Worm (Caenorhabditis elegans) whole organism, late embryonic: Measurements from ENCODE around the gene ave-1.

Experiments used
- F13H6.1 ChIP-seq: sonication (generic microtip); optimal IDR thresholded peaks from 2 replicates; lab custom pipeline; 2016; ENCODE audit warnings: missing genetic modification characterization, missing compliant biosample characterization
- K02D7.2 ChIP-seq: sonication (generic microtip); optimal IDR thresholded peaks from 2 replicates; lab custom pipeline; 2017; ENCODE audit warnings: mild to moderate bottlenecking, missing genetic modification characterization, missing compliant biosample characterization
- K09A11.1 ChIP-seq: sonication (generic microtip); optimal IDR thresholded peaks from 2 replicates; lab custom pipeline; 2017; ENCODE audit warnings: antibody characterized with exemption, mild to moderate bottlenecking, missing genetic modification characterization, missing compliant biosample characterization; ENCODE audit not compliant: insufficient read depth
- Y22D7AL.16 ChIP-seq: sonication (generic microtip); optimal IDR thresholded peaks from 2 replicates; lab custom pipeline; 2016; ENCODE audit warnings: missing genetic modification characterization, missing compliant biosample characterization
- ahr-1 ChIP-seq: sonication (generic microtip); optimal IDR thresholded peaks from 2 replicates; lab custom pipeline; 2016; ENCODE audit warnings: missing genetic modification characterization, missing compliant biosample characterization
- ceh-18 ChIP-seq: sonication (generic microtip); optimal IDR thresholded peaks from 2 replicates; lab custom pipeline; 2016; ENCODE audit warnings: missing genetic modification characterization, missing compliant biosample characterization
- ceh-19 ChIP-seq: fragments of 200-800 bp; sonication (Bioruptor generic); optimal IDR thresholded peaks from 2 replicates; lab custom pipeline; 2018; ENCODE audit warnings: mild to moderate bottlenecking, missing genetic modification characterization, missing compliant biosample characterization
- ceh-22 ChIP-seq: sonication (generic microtip); optimal IDR thresholded peaks from 2 replicates; lab custom pipeline; 2017; ENCODE audit warnings: missing biosample characterization, missing genetic modification characterization
- ceh-24 ChIP-seq: sonication (generic microtip); optimal IDR thresholded peaks from 2 replicates; lab custom pipeline; 2016; ENCODE audit warnings: mild to moderate bottlenecking, missing genetic modification characterization, missing compliant biosample characterization
- ceh-31 ChIP-seq: sonication (generic microtip); optimal IDR thresholded peaks from 2 replicates; lab custom pipeline; 2016; ENCODE audit warnings: missing genetic modification characterization, missing compliant biosample characterization
- ceh-34 ChIP-seq: sonication (generic microtip); optimal IDR thresholded peaks from 2 replicates; lab custom pipeline; 2016; ENCODE audit warnings: mild to moderate bottlenecking, missing genetic modification characterization, missing compliant biosample characterization
- ceh-48 ChIP-seq: sonication (generic microtip); optimal IDR thresholded peaks from 2 replicates; lab custom pipeline; 2016; ENCODE audit warnings: missing genetic modification characterization, inconsistent platforms, missing compliant biosample characterization
- che-1 ChIP-seq: sonication (generic microtip); optimal IDR thresholded peaks from 2 replicates; lab custom pipeline; 2016; ENCODE audit warnings: mild to moderate bottlenecking, missing genetic modification characterization, missing compliant biosample characterization
- dmd-4 ChIP-seq: sonication (generic microtip); optimal IDR thresholded peaks from 2 replicates; lab custom pipeline; 2016; ENCODE audit warnings: borderline replicate concordance, missing genetic modification characterization, missing compliant biosample characterization
- dve-1 ChIP-seq: sonication (generic microtip); optimal IDR thresholded peaks from 2 replicates; lab custom pipeline; 2017; ENCODE audit warnings: antibody characterized with exemption, mild to moderate bottlenecking, missing genetic modification characterization, missing compliant biosample characterization
- elt-2 ChIP-seq: sonication (generic microtip); optimal IDR thresholded peaks from 2 replicates; lab custom pipeline; 2016; ENCODE audit warnings: missing genetic modification reagents, missing genetic modification characterization, missing compliant biosample characterization
- elt-4 ChIP-seq: sonication (generic microtip); optimal IDR thresholded peaks from 2 replicates; lab custom pipeline; 2016; ENCODE audit warnings: missing genetic modification characterization, missing compliant biosample characterization
- ets-4 ChIP-seq: sonication (generic microtip); optimal IDR thresholded peaks from 2 replicates; lab custom pipeline; 2016; ENCODE audit warnings: missing genetic modification characterization, missing compliant biosample characterization
- fax-1 ChIP-seq: sonication (generic microtip); optimal IDR thresholded peaks from 2 replicates; lab custom pipeline; 2016; ENCODE audit warnings: missing genotype, missing genetic modification characterization, missing compliant biosample characterization
- fkh-10 ChIP-seq: fragments of 150-350 bp; optimal IDR thresholded peaks from 2 replicates; lab custom pipeline; 2014; ENCODE audit warnings: missing biosample characterization, missing genetic modification reagents, missing genetic modification characterization
- hlh-13 ChIP-seq: fragments of 200-800 bp; sonication (Bioruptor generic); optimal IDR thresholded peaks from 2 replicates; lab custom pipeline; 2018; ENCODE audit warnings: mild to moderate bottlenecking, missing genetic modification characterization, missing compliant biosample characterization
- hlh-15 ChIP-seq: sonication (generic microtip); optimal IDR thresholded peaks from 2 replicates; lab custom pipeline; 2016; ENCODE audit warnings: missing genetic modification characterization, missing compliant biosample characterization
- hlh-30 ChIP-seq: sonication (generic microtip); optimal IDR thresholded peaks from 2 replicates; lab custom pipeline; 2017; ENCODE audit warnings: antibody characterized with exemption, missing genetic modification characterization, missing compliant biosample characterization; ENCODE audit not compliant: insufficient read depth
- hlh-6 ChIP-seq: sonication (generic microtip); optimal IDR thresholded peaks from 2 replicates; lab custom pipeline; 2016; ENCODE audit warnings: missing genotype, missing genetic modification characterization, missing compliant biosample characterization
- hlh-8 ChIP-seq: sonication (generic microtip); optimal IDR thresholded peaks from 2 replicates; lab custom pipeline; 2016; ENCODE audit warnings: missing genotype, missing genetic modification characterization, missing compliant biosample characterization
- lim-6 ChIP-seq: sonication (generic microtip); optimal IDR thresholded peaks from 2 replicates; lab custom pipeline; 2016; ENCODE audit warnings: missing genetic modification characterization, missing compliant biosample characterization
- nfya-1 ChIP-seq: sonication (generic microtip); optimal IDR thresholded peaks from 2 replicates; lab custom pipeline; 2017; ENCODE audit warnings: missing genetic modification characterization, mild to moderate bottlenecking, missing compliant biosample characterization, antibody characterized with exemption, moderate library complexity
- npax-4 ChIP-seq: sonication (generic microtip); optimal IDR thresholded peaks from 2 replicates; lab custom pipeline; 2016; ENCODE audit warnings: missing genetic modification characterization, missing compliant biosample characterization
- odd-2 ChIP-seq: sonication (generic microtip); optimal IDR thresholded peaks from 2 replicates; lab custom pipeline; 2017; ENCODE audit warnings: antibody characterized with exemption, mild to moderate bottlenecking, missing genetic modification characterization, missing compliant biosample characterization
- pha-2 ChIP-seq: sonication (generic microtip); optimal IDR thresholded peaks from 2 replicates; lab custom pipeline; 2017; ENCODE audit warnings: mild to moderate bottlenecking, missing genetic modification characterization, missing compliant biosample characterization
- pqm-1 ChIP-seq: sonication (generic microtip); optimal IDR thresholded peaks from 2 replicates; lab custom pipeline; 2016; ENCODE audit warnings: missing genetic modification characterization, missing compliant biosample characterization
- sox-2 ChIP-seq: fragments of 200-800 bp; sonication (Bioruptor generic); IDR thresholded peaks from 2 replicates; pipeline ENCODE4 v1.3.6; 2022; ENCODE audit warnings: missing genetic modification reagents, missing genetic modification characterization, missing compliant biosample characterization
- sox-4 ChIP-seq: sonication (generic microtip); optimal IDR thresholded peaks from 2 replicates; lab custom pipeline; 2017; ENCODE audit warnings: mild to moderate bottlenecking, missing genetic modification characterization, inconsistent platforms, missing compliant biosample characterization
- syd-9 ChIP-seq: sonication (generic microtip); optimal IDR thresholded peaks from 2 replicates; lab custom pipeline; 2016; ENCODE audit warnings: mild to moderate bottlenecking, missing genetic modification characterization, moderate library complexity, missing compliant biosample characterization
- tbx-2 ChIP-seq: sonication (generic microtip); optimal IDR thresholded peaks from 2 replicates; lab custom pipeline; 2016; ENCODE audit warnings: missing genetic modification characterization, missing compliant biosample characterization
- unc-3 ChIP-seq, 2 experiments: fragments of 200-800 bp in 1 of 2; sonication (Bioruptor generic) in 1 of 2; sonication (generic microtip) in 1 of 2; conservative IDR thresholded peaks in 1 of 2; optimal IDR thresholded peaks in 1 of 2; 2 replicates each; pipeline versions ENCODE4 v1.3.6 to Lab custom; 2016 to 2022; ENCODE audit warnings: missing compliant biosample characterization in 2 of 2, missing genetic modification characterization in 2 of 2, missing genetic modification reagents in 1 of 2
- unc-55 ChIP-seq: sonication (generic microtip); optimal IDR thresholded peaks from 2 replicates; lab custom pipeline; 2017; ENCODE audit warnings: missing biosample characterization, missing genetic modification reagents, missing genetic modification characterization

The ave-1 gene

ce11 chrIII:1517893-1518292 is 22.1 kb upstream of the ave-1 start, which contains the start of gene tmem-120:
Gene tmem-120 (minus strand): TSS chrIII:1517993.
- TF ChIP-seq fkh-10 (no peak), ceh-19 (GFP tag; lab: Kevin White, UChicago) (no peak), npax-4 (no peak), unc-55 (GFP tag; lab: Kevin White, UChicago) (no peak), nfya-1 (tag; lab: Kevin White, UChicago) (no peak), hlh-8 (no peak), syd-9 (no peak), elt-2 (tag; lab: Kevin White, UChicago) (no peak), hlh-30 (tag; lab: Kevin White, UChicago) (no peak), unc-3 (GFP tag; conservative IDR thresholded peaks at IDR 0.05; lab: Robert Waterston, UW) (no peak), unc-3 (tag; optimal IDR thresholded peaks at IDR 0.05; lab: Kevin White, UChicago) (no peak), K09A11.1 (tag; lab: Kevin White, UChicago) (no peak), pqm-1 (no peak), odd-2 (tag; lab: Kevin White, UChicago) (no peak), hlh-6 (tag; lab: Kevin White, UChicago) (no peak), ceh-22 (tag; lab: Kevin White, UChicago) (no peak), ceh-31 (tag; lab: Kevin White, UChicago) (no peak)

ce11 chrIII:1508764-1509281 is 13.0 kb upstream of the ave-1 start:
- TF ChIP-seq ceh-31 (tag; lab: Kevin White, UChicago) (no peak), Y22D7AL.16 (tag; lab: Kevin White, UChicago) (no peak), hlh-15 (tag; lab: Kevin White, UChicago) (no peak), F13H6.1 (no peak), dve-1 (tag; lab: Kevin White, UChicago) (no peak), sox-4 (no peak), pha-2 (no peak), unc-55 (GFP tag; lab: Kevin White, UChicago) (no peak), hlh-30 (tag; lab: Kevin White, UChicago) (no peak), elt-4 (no peak), K02D7.2 (tag; lab: Kevin White, UChicago) (no peak), hlh-8 (no peak), che-1 (tag; lab: Kevin White, UChicago) (no peak), ceh-34 (tag; lab: Kevin White, UChicago) (no peak)

DNA sequence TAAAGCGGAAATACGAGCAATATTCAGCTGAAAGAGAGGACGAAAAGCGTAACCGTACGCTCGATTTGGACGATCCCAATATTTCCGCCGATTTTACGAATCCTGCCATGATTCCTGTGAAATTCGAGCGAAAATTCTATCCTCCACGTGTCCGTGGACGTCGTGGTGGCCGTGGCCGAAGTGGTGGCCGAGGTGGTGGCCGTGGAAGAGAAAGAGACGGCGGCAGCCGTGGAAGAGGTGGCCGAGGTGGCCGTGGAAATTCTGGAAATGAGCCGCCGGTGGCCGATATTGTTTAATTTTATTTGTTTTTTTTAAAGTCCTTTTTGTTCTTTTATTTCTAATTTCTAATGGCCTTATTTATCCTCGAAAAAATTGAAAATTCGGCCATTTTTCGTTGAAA is 12.5 kb upstream of the ave-1 start:
- TF ChIP-seq Y22D7AL.16 (tag; lab: Kevin White, UChicago) (no peak), tbx-2 (tag; lab: Kevin White, UChicago) (peak; percentile 15), ahr-1 (tag; lab: Kevin White, UChicago) (no peak), ceh-18 (no peak)
- TF ChIP-seq, all 69 proteins: peak for 1

DNA sequence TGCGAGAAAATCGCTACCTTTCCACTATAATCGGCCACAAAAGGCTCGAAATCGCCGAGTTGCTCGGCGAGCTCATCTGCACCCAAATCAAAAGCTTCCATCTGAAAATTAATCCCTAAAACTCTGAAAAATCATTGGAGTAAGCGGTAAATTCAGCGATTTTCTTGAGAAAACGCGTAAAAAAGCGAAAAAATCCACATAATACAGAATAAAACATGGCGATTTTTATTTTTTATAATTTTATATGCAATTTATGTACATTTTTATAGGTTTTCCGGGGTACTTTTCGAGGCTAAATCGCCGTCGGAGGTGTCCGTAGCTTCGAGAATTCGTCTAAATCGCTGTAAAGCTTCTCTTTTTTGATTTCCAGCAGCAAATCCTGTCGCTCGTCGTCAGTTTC is 545 bp downstream of the ave-1 start, which contains the start of gene Y82E9BR.19:
Y82E9BR.19 (minus strand) TSS at position 101 of the 400 bp plus-strand sequence.
- no peak for TF ChIP-seq dmd-4 (tag; lab: Kevin White, UChicago)
- TF ChIP-seq hlh-13, result no peak
- TF ChIP-seq ets-4 (tag; lab: Kevin White, UChicago), result no peak
- TF ChIP-seq ceh-24 (tag; lab: Kevin White, UChicago), result no peak
- TF ChIP-seq ceh-34 (tag; lab: Kevin White, UChicago), result no peak
- TF ChIP-seq fax-1 (tag; lab: Kevin White, UChicago), result no peak
- no peak for TF ChIP-seq che-1 (tag; lab: Kevin White, UChicago)
- TF ChIP-seq lim-6 (tag; lab: Kevin White, UChicago), result no peak
- TF ChIP-seq ceh-48 (tag; lab: Kevin White, UChicago), result no peak
- no peak for TF ChIP-seq pqm-1
- TF ChIP-seq sox-2, result no peak
